Fruit fly (Drosophila melanogaster) whole organism: ENCODE results near the gene CG9632.
"Not testable (repeated sequence)": the region's sequence is repeated elsewhere in the genome, so short reads cannot be mapped to it uniquely, and the experiment has no call there.

ENCODE experiments used
- Dll ChIP-seq: fragments of >200 bp; optimal IDR thresholded peaks from 2 replicates; lab custom pipeline; 2017
- pan ChIP-seq: fragments of >200 bp; optimal IDR thresholded peaks from 2 replicates; lab custom pipeline; 2017
- psq ChIP-seq: fragments of >200 bp; optimal IDR thresholded peaks from 2 replicates; lab custom pipeline; 2017

DNA sequence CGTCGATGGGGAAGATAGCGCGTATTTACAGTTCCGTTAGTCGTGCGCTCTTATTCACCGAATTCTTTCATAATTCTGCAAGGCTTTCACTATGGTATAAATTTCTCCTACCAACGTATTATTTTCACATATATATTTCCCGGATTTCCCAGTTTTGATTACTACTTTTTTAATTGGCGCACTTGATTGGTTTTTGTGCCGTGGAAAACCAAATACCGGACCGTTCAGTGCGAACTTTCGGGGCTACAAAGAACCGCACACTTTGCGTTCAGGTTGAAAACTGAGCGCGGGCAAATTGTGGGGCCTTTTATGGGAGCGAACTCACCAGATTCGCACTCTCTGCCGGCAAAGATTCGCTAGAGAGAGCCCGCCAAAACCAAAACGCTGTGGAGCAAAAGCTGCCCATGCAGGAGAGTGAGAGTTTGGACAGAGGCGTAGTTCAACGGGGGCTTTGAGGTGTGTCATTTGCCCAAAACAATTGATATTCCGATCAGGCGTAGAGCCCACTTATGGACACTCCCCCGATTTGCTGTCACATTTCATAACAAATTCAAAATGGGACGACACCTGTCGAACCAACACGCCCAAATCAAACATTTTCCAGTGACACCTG is 41.2 kb downstream of the CG9632 start:
- not testable (repeated sequence) for TF ChIP-seq pan, psq
- peak; percentile 96 for TF ChIP-seq Dll (lab: Kevin White, UChicago)
